Worm (Caenorhabditis elegans) whole organism, L2 larva: ENCODE measurements around the gene C18G1.6.

ENCODE experiments used
- ama-1 ChIP-seq: fragments of 150-350 bp; optimal IDR thresholded peaks from 2 replicates; lab custom pipeline; 2018; ENCODE audit warnings: inconsistent platforms
- elt-3 ChIP-seq: sonication (generic microtip); optimal IDR thresholded peaks from 2 replicates; lab custom pipeline; 2017; ENCODE audit warnings: missing biosample characterization, missing genetic modification characterization
- gmeb-1 ChIP-seq: fragments of 150-350 bp; optimal IDR thresholded peaks from 2 replicates; lab custom pipeline; 2014; ENCODE audit warnings: missing biosample characterization, missing genetic modification characterization
- mab-5 ChIP-seq: fragments of 150-350 bp; optimal IDR thresholded peaks from 2 replicates; lab custom pipeline; 2014; ENCODE audit warnings: missing biosample characterization, missing genetic modification characterization
- nhr-237 ChIP-seq: fragments of 150-350 bp; optimal IDR thresholded peaks from 2 replicates; lab custom pipeline; 2014; ENCODE audit warnings: missing biosample characterization, missing genetic modification characterization
- nhr-25 ChIP-seq: fragments of 150-350 bp; sonication (generic microtip); optimal IDR thresholded peaks from 3 replicates; lab custom pipeline; 2014; ENCODE audit warnings: missing biosample characterization, missing genetic modification characterization
- unc-62 ChIP-seq: fragments of 150-350 bp; optimal IDR thresholded peaks from 2 replicates; lab custom pipeline; 2014; ENCODE audit warnings: missing biosample characterization, missing genetic modification reagents, missing genetic modification characterization
- ztf-11 ChIP-seq: sonication (generic microtip); optimal IDR thresholded peaks from 2 replicates; lab custom pipeline; 2017; ENCODE audit warnings: missing biosample characterization, missing genetic modification characterization

DNA sequence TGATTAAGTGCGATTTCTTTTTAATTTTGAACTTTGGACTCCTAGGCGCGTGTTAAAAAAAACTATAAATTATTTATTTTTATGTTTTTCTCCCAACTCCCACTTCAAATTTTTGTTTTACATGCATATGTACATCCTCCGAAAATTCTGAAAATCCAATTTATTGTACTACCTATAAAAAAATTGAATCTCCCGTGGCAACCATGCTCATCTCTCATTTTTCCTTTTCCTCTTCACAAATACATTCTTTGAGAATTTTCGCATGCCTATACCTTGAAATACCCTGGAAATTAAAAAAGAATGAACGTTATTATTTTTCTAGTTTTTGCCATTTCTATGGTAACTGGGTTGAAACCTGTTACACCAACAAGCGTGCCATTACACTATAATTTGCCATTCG, 38.4 kb downstream of the C18G1.6 start, which contains the start of gene R02F11.10:
- TF ChIP-seq elt-3 (tag; lab: Kevin White, UChicago): no peak
- no peak for TF ChIP-seq ama-1 (lab: Kevin White, UChicago)
- no peak for TF ChIP-seq mab-5 (tag; lab: Kevin White, UChicago)
- TF ChIP-seq gmeb-1: no peak
- TF ChIP-seq ztf-11 (tag; lab: Kevin White, UChicago): no peak
- no peak for TF ChIP-seq nhr-25 (tag; lab: Kevin White, UChicago)
- no peak for TF ChIP-seq nhr-237
- TF ChIP-seq unc-62: no peak
